Worm (Caenorhabditis elegans): ENCODE results near the gene rnp-4.

rnp-4 gene

ce11 chrIII:4384487-4384886, 21.6 kb upstream of the rnp-4 start, which contains the start of gene pals-28:
TSS of gene pals-28 (plus strand) at chrIII:4384787.
- no peak for TF ChIP-seq nhr-28 (tag; optimal IDR thresholded peaks at IDR 0.05)
- TF ChIP-seq elt-3 (tag; optimal IDR thresholded peaks at IDR 0.05) = no peak
- no peak for TF ChIP-seq ces-1 (GFP tag; optimal IDR thresholded peaks at IDR 0.05)
- no peak for TF ChIP-seq pha-4 (tag; optimal IDR thresholded peaks at IDR 0.05)
- TF ChIP-seq mep-1 (tag; optimal IDR thresholded peaks at IDR 0.05) = no peak
- TF ChIP-seq snpc-4 (tag; optimal IDR thresholded peaks at IDR 0.05) = no peak
- no peak for TF ChIP-seq mab-5 (tag; optimal IDR thresholded peaks at IDR 0.05)
- no peak for TF ChIP-seq ham-2 (GFP tag; optimal IDR thresholded peaks at IDR 0.05)
- TF ChIP-seq ceh-39 (tag; optimal IDR thresholded peaks at IDR 0.05) = no peak
- TF ChIP-seq nhr-237 (tag; optimal IDR thresholded peaks at IDR 0.05) = no peak
- no peak for TF ChIP-seq ztf-11 (tag; optimal IDR thresholded peaks at IDR 0.05)

DNA sequence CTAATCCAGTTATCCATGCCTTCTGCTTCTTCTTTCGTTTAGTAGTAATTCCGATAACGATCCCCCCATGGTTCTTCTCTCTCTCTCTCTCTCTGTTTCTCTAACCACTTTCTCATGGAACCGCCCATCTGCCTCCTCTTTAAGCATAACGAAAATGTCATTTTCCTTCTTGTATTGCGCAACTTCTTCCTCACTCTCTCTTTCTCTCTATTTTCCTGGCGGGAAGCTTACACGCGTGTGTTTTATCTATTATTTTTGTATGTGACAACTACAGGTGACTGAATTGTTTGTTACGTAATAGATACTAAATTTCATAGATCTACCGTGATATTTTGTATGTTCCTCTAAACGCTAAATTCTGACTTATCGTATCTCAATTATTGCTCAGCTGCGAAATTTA, 15.7 kb upstream of the rnp-4 start:
- TF ChIP-seq zip-8 (tag; optimal IDR thresholded peaks at IDR 0.05) = peak; percentile 95
- no peak for TF ChIP-seq elt-1 (tag; optimal IDR thresholded peaks at IDR 0.05; ENCODE audit: borderline replicate concordance, insufficient read depth)

DNA sequence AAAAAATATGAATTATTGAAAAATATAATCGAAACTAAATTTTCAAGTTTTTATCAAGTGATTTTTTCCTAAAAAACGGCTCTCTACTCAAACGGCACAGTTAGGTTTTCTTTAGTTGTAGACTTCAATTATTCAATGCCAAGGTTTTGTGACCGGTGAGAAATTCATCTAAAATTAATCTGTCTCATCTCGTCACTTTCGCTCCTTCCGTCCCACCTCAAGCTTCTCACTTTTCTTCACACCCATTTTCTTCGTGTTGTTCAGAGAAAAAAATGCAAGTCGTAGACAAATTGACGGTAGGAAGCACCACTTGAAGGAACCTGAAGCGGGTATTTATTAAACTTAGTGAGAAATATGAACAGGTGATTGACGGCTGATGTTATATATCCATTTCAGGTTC, 14.8 kb upstream of the rnp-4 start:
- TF ChIP-seq zip-8 (tag; optimal IDR thresholded peaks at IDR 0.05) = no peak
- TF ChIP-seq lin-13 (tag; optimal IDR thresholded peaks at IDR 0.05) = no peak
- no peak for TF ChIP-seq ceh-43 (GFP tag; optimal IDR thresholded peaks at IDR 0.05)
- no peak for TF ChIP-seq blmp-1 (tag; optimal IDR thresholded peaks at IDR 0.05)
- TF ChIP-seq ztf-11 (tag; optimal IDR thresholded peaks at IDR 0.05) = no peak
- TF ChIP-seq unc-62 (GFP tag; optimal IDR thresholded peaks at IDR 0.05) = no peak
- TF ChIP-seq nhr-76 (tag; optimal IDR thresholded peaks at IDR 0.05) = no peak
- TF ChIP-seq sem-2 (GFP tag; optimal IDR thresholded peaks at IDR 0.05) = no peak
- TF ChIP-seq lin-32 (GFP tag; optimal IDR thresholded peaks at IDR 0.05) = no peak
- no peak for TF ChIP-seq flh-1 (GFP tag; optimal IDR thresholded peaks at IDR 0.05)
- TF ChIP-seq bed-3 (GFP tag; optimal IDR thresholded peaks at IDR 0.05) = no peak
- TF ChIP-seq hlh-1 (tag; optimal IDR thresholded peaks at IDR 0.05) = no peak
- TF ChIP-seq ceh-83 (GFP tag; optimal IDR thresholded peaks at IDR 0.05) = no peak
- no peak for TF ChIP-seq elt-1 (tag; optimal IDR thresholded peaks at IDR 0.05; ENCODE audit: borderline replicate concordance, insufficient read depth)
- no peak for TF ChIP-seq lsy-2 (tag; optimal IDR thresholded peaks at IDR 0.05)
- TF ChIP-seq unc-39 (tag; optimal IDR thresholded peaks at IDR 0.05) = no peak
- no peak for TF ChIP-seq nhr-2 (tag; optimal IDR thresholded peaks at IDR 0.05)
- TF ChIP-seq ham-2 (GFP tag; optimal IDR thresholded peaks at IDR 0.05) = no peak

- TF ChIP-seq lin-13 (tag; optimal IDR thresholded peaks at IDR 0.05) (no peak), elt-1 (tag; optimal IDR thresholded peaks at IDR 0.05; ENCODE audit: borderline replicate concordance, insufficient read depth) (peak; percentile 63)
Observed at ce11 chrIII:4391938-4392337, 14.1 kb upstream of the rnp-4 start.

DNA sequence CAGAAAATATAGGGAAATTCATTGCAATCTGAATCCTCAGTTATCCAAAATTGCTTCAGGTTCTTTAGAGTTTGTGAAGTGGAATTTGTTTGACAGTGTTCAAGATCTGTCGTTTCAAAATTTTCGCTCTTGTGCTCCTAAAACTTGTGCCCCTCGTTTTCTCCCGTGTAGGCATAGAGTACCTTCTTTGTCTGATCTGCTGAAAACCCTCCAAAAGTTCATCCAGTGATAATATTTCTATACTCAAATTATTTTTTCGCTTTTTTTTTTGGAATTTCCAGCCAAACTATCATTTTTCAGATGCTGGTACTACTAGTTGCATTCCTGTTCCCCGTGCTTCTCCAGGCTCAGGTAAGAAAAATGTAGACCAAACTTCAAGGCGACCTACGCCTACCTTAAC, 11.6 kb upstream of the rnp-4 start, which contains the start of gene R07E5.4:
TSS of gene R07E5.4 (plus strand) at position 301 of the 400 bp plus-strand sequence.
- TF ChIP-seq mep-1 (tag; optimal IDR thresholded peaks at IDR 0.05) = no peak
- no peak for TF ChIP-seq snpc-4 (tag; optimal IDR thresholded peaks at IDR 0.05)
- TF ChIP-seq hlh-1 (tag; optimal IDR thresholded peaks at IDR 0.05) = no peak
- no peak for TF ChIP-seq M03D4.4 (tag; optimal IDR thresholded peaks at IDR 0.05)
- TF ChIP-seq lin-13 (tag; optimal IDR thresholded peaks at IDR 0.05) = no peak
- no peak for TF ChIP-seq ceh-83 (GFP tag; optimal IDR thresholded peaks at IDR 0.05)
- no peak for TF ChIP-seq sem-2 (GFP tag; optimal IDR thresholded peaks at IDR 0.05)
- no peak for TF ChIP-seq nhr-76 (tag; optimal IDR thresholded peaks at IDR 0.05)
- TF ChIP-seq ham-2 (GFP tag; optimal IDR thresholded peaks at IDR 0.05) = no peak
- TF ChIP-seq bed-3 (GFP tag; optimal IDR thresholded peaks at IDR 0.05) = no peak

- TF ChIP-seq ztf-11 (tag; optimal IDR thresholded peaks at IDR 0.05) (no peak), mab-5 (tag; optimal IDR thresholded peaks at IDR 0.05) (no peak), lin-32 (GFP tag; optimal IDR thresholded peaks at IDR 0.05) (no peak), nhr-76 (tag; optimal IDR thresholded peaks at IDR 0.05) (no peak), lin-13 (tag; optimal IDR thresholded peaks at IDR 0.05) (no peak), nhr-28 (tag; optimal IDR thresholded peaks at IDR 0.05) (no peak), flh-1 (GFP tag; optimal IDR thresholded peaks at IDR 0.05) (no peak), bed-3 (GFP tag; optimal IDR thresholded peaks at IDR 0.05) (no peak), unc-39 (tag; optimal IDR thresholded peaks at IDR 0.05) (no peak)
Observed at ce11 chrIII:4395857-4396256, 10.2 kb upstream of the rnp-4 start.

ce11 chrIII:4397115-4397514, 9.0 kb upstream of the rnp-4 start, which contains the start of gene R07E5.5:
TSS of gene R07E5.5 (plus strand) at chrIII:4397415.
- no peak for TF ChIP-seq blmp-1 (tag; optimal IDR thresholded peaks at IDR 0.05)
- no peak for TF ChIP-seq ceh-39 (tag; optimal IDR thresholded peaks at IDR 0.05)
- no peak for TF ChIP-seq unc-120 (tag; optimal IDR thresholded peaks at IDR 0.05; ENCODE audit: poor library complexity, severe bottlenecking)
- TF ChIP-seq lin-32 (GFP tag; optimal IDR thresholded peaks at IDR 0.05) = no peak
- no peak for TF ChIP-seq unc-39 (tag; optimal IDR thresholded peaks at IDR 0.05)
- no peak for TF ChIP-seq mab-5 (tag; optimal IDR thresholded peaks at IDR 0.05)
- TF ChIP-seq snpc-4 (tag; optimal IDR thresholded peaks at IDR 0.05) = no peak
- TF ChIP-seq pha-4 (tag; optimal IDR thresholded peaks at IDR 0.05) = no peak
- TF ChIP-seq tbx-8 (GFP tag; optimal IDR thresholded peaks at IDR 0.05) = no peak
- no peak for TF ChIP-seq nhr-76 (tag; optimal IDR thresholded peaks at IDR 0.05)
- TF ChIP-seq drap-1 (GFP tag; optimal IDR thresholded peaks at IDR 0.05) = no peak

All from whole organism, mixed stage, embryonic.